Fruit fly (Drosophila melanogaster) whole organism, embryonic: ENCODE results near the gene CG10431.
A peak's percentile ranks its signal among the peaks of the same experiment; 100 is the strongest.

Experiments used
- CG11093 ChIP-seq: fragments of 200-800 bp; sonication (Bioruptor generic); IDR thresholded peaks from 3 replicates; pipeline ENCODE4 v1.3.6; 2022; ENCODE audit warnings: missing biosample characterization, missing genetic modification characterization
- CG16815 ChIP-seq: fragments of 200-800 bp; sonication (Bioruptor generic); optimal IDR thresholded peaks from 3 replicates; lab custom pipeline; 2017; ENCODE audit warnings: missing biosample characterization, mild to moderate bottlenecking, missing genetic modification characterization
- CG2116 ChIP-seq: fragments of 200-800 bp; sonication (Bioruptor generic); optimal IDR thresholded peaks from 3 replicates; lab custom pipeline; 2018; ENCODE audit warnings: missing biosample characterization, mild to moderate bottlenecking, missing genetic modification characterization
- CG31224 ChIP-seq: fragments of 200-800 bp; sonication (Bioruptor generic); IDR thresholded peaks from 2 replicates; pipeline ENCODE4 v1.3.6; 2022; ENCODE audit warnings: missing biosample characterization, missing genetic modification characterization
- CG4617 ChIP-seq: fragments of 200-800 bp; sonication (Bioruptor generic); optimal IDR thresholded peaks from 3 replicates; lab custom pipeline; 2016; ENCODE audit warnings: missing biosample characterization, missing genetic modification characterization, borderline replicate concordance
- CG7987 ChIP-seq: fragments of 200-800 bp; sonication (Bioruptor generic); optimal IDR thresholded peaks from 2 replicates; lab custom pipeline; 2018; ENCODE audit warnings: missing biosample characterization, mild to moderate bottlenecking, missing genetic modification characterization, moderate library complexity
- CG8388 ChIP-seq: fragments of 200-800 bp; sonication (Bioruptor generic); optimal IDR thresholded peaks from 2 replicates; lab custom pipeline; 2019; ENCODE audit warnings: missing biosample characterization, mild to moderate bottlenecking, missing genetic modification characterization, moderate library complexity
- CG8944 ChIP-seq: fragments of 200-800 bp; sonication (Bioruptor generic); optimal IDR thresholded peaks from 3 replicates; lab custom pipeline; 2016; ENCODE audit warnings: missing biosample characterization, missing genetic modification characterization
- CG9727 ChIP-seq: fragments of 200-800 bp; sonication (Bioruptor generic); optimal IDR thresholded peaks from 3 replicates; lab custom pipeline; 2017; ENCODE audit warnings: missing biosample characterization, mild to moderate bottlenecking, missing genetic modification characterization
- CG9797 ChIP-seq: fragments of 200-800 bp; sonication (Bioruptor generic); optimal IDR thresholded peaks from 3 replicates; lab custom pipeline; 2018; ENCODE audit warnings: missing biosample characterization, mild to moderate bottlenecking, missing genetic modification characterization
- Dek ChIP-seq: fragments of 200-800 bp; sonication (Bioruptor generic); optimal IDR thresholded peaks from 3 replicates; lab custom pipeline; 2019; ENCODE audit warnings: missing biosample characterization, mild to moderate bottlenecking, missing genetic modification characterization, moderate library complexity
- Dip2 ChIP-seq: fragments of 200-800 bp; sonication (Bioruptor generic); IDR thresholded peaks from 2 replicates; pipeline ENCODE4 v1.3.6; 2022; ENCODE audit warnings: missing biosample characterization, missing genetic modification characterization
- Dll ChIP-seq: fragments of 200-800 bp; sonication (Bioruptor generic); IDR thresholded peaks from 4 replicates; pipeline ENCODE4 v1.3.6; 2022; ENCODE audit warnings: missing biosample characterization, missing genetic modification characterization; ENCODE audit not compliant: partially characterized antibody
- Drgx ChIP-seq: fragments of 200-800 bp; sonication (Bioruptor generic); IDR thresholded peaks from 2 replicates; pipeline ENCODE4 v1.3.6; 2022; ENCODE audit warnings: missing biosample characterization, missing genetic modification characterization
- Fer1 ChIP-seq: fragments of 200-800 bp; sonication (Bioruptor generic); optimal IDR thresholded peaks from 2 replicates; lab custom pipeline; 2017; ENCODE audit warnings: missing biosample characterization, mild to moderate bottlenecking, missing genetic modification characterization
- H15 ChIP-seq: fragments of 200-800 bp; sonication (Bioruptor generic); IDR thresholded peaks from 3 replicates; pipeline ENCODE4 v1.3.6; 2022; ENCODE audit warnings: missing biosample characterization, missing genetic modification characterization
- H2.0 ChIP-seq: fragments of 200-800 bp; sonication (Bioruptor generic); IDR thresholded peaks from 2 replicates; pipeline ENCODE4 v1.3.6; 2022; ENCODE audit warnings: missing biosample characterization, missing genetic modification characterization
- Hsf ChIP-seq: fragments of 200-800 bp; sonication (Bioruptor generic); optimal IDR thresholded peaks from 3 replicates; lab custom pipeline; 2016; ENCODE audit warnings: missing biosample characterization, missing genetic modification characterization
- Max ChIP-seq: fragments of 200-800 bp; sonication (Bioruptor generic); optimal IDR thresholded peaks from 2 replicates; lab custom pipeline; 2016; ENCODE audit warnings: missing biosample characterization, mild to moderate bottlenecking, missing genetic modification characterization
- Mrtf ChIP-seq: fragments of 200-800 bp; sonication (Bioruptor generic); IDR thresholded peaks from 3 replicates; pipeline ENCODE4 v1.3.6; 2022; ENCODE audit warnings: missing biosample characterization, missing genetic modification characterization
- NC2β ChIP-seq: fragments of 200-800 bp; sonication (Bioruptor generic); optimal IDR thresholded peaks from 2 replicates; lab custom pipeline; 2016; ENCODE audit warnings: missing biosample characterization, missing genetic modification characterization
- Neu2 ChIP-seq: fragments of 200-800 bp; sonication (Bioruptor generic); optimal IDR thresholded peaks from 3 replicates; lab custom pipeline; 2016; ENCODE audit warnings: missing biosample characterization, missing genetic modification characterization, borderline replicate concordance
- Nf-YA ChIP-seq: fragments of 200-800 bp; sonication (Bioruptor generic); IDR thresholded peaks from 2 replicates; pipeline ENCODE4 v1.3.6; 2022; ENCODE audit warnings: missing biosample characterization, missing genetic modification characterization
- Optix ChIP-seq: fragments of 200-800 bp; sonication (Bioruptor generic); IDR thresholded peaks from 3 replicates; pipeline ENCODE4 v1.3.6; 2022; ENCODE audit warnings: missing biosample characterization, missing genetic modification characterization
- PHDP ChIP-seq: fragments of 200-800 bp; sonication (Bioruptor generic); optimal IDR thresholded peaks from 3 replicates; lab custom pipeline; 2018; ENCODE audit warnings: missing biosample characterization, mild to moderate bottlenecking, missing genetic modification characterization, moderate library complexity
- Poxn ChIP-seq: fragments of 200-800 bp; sonication (Bioruptor generic); IDR thresholded peaks from 2 replicates; pipeline ENCODE4 v1.3.6; 2022; ENCODE audit warnings: missing biosample characterization, missing genetic modification characterization
- Side ChIP-seq: fragments of 200-800 bp; sonication (Bioruptor generic); optimal IDR thresholded peaks from 2 replicates; lab custom pipeline; 2016; ENCODE audit warnings: missing biosample characterization, missing genetic modification characterization
- Tbp ChIP-seq: fragments of >200 bp; optimal IDR thresholded peaks from 2 replicates; lab custom pipeline; 2018; ENCODE audit warnings: missing biosample characterization, missing genetic modification characterization
- YL-1 ChIP-seq: fragments of 200-800 bp; sonication (Bioruptor generic); optimal IDR thresholded peaks from 3 replicates; lab custom pipeline; 2017; ENCODE audit warnings: missing biosample characterization, mild to moderate bottlenecking, missing genetic modification characterization
- bbx ChIP-seq: fragments of 200-800 bp; sonication (Bioruptor generic); IDR thresholded peaks from 2 replicates; pipeline ENCODE4 v1.3.6; 2022; ENCODE audit warnings: missing biosample characterization, missing genetic modification characterization; ENCODE audit not compliant: partially characterized antibody
- da ChIP-seq: fragments of 200-800 bp; sonication (Bioruptor generic); optimal IDR thresholded peaks from 2 replicates; lab custom pipeline; 2016; ENCODE audit warnings: missing biosample characterization, missing genetic modification characterization
- dati ChIP-seq: fragments of 200-800 bp; sonication (Bioruptor generic); IDR thresholded peaks from 2 replicates; pipeline ENCODE4 v1.3.6; 2022; ENCODE audit warnings: missing biosample characterization, missing genetic modification characterization
- emc ChIP-seq: fragments of 200-800 bp; sonication (Bioruptor generic); optimal IDR thresholded peaks from 2 replicates; lab custom pipeline; 2016; ENCODE audit warnings: missing biosample characterization, missing genetic modification characterization
- exex ChIP-seq: fragments of 200-800 bp; sonication (Bioruptor generic); optimal IDR thresholded peaks from 4 replicates; lab custom pipeline; 2018; ENCODE audit warnings: missing biosample characterization, mild to moderate bottlenecking, missing genetic modification characterization, moderate library complexity
- gcm2 ChIP-seq: fragments of 200-800 bp; sonication (Bioruptor generic); optimal IDR thresholded peaks from 2 replicates; lab custom pipeline; 2016; ENCODE audit warnings: missing biosample characterization, missing genetic modification characterization
- grau ChIP-seq: fragments of 200-800 bp; optimal IDR thresholded peaks from 3 replicates; lab custom pipeline; 2019; ENCODE audit warnings: missing biosample characterization, mild to moderate bottlenecking, missing genetic modification characterization, moderate library complexity
- hb ChIP-seq: fragments of 200-800 bp; sonication (Bioruptor generic); IDR thresholded peaks from 3 replicates; pipeline ENCODE4 v1.3.6; 2022; ENCODE audit warnings: missing biosample characterization, missing genetic modification characterization; ENCODE audit not compliant: partially characterized antibody
- hth ChIP-seq: fragments of >200 bp; optimal IDR thresholded peaks from 2 replicates; lab custom pipeline; 2017; ENCODE audit warnings: inconsistent platforms
- klu ChIP-seq: fragments of 200-800 bp; sonication (Bioruptor generic); IDR thresholded peaks from 2 replicates; pipeline ENCODE4 v1.3.6; 2022; ENCODE audit warnings: missing biosample characterization, missing genetic modification characterization
- nau ChIP-seq: fragments of 200-800 bp; sonication (Bioruptor generic); optimal IDR thresholded peaks from 3 replicates; lab custom pipeline; 2017; ENCODE audit warnings: missing biosample characterization, mild to moderate bottlenecking, missing genetic modification characterization, missing genetic modification reagents
- nom ChIP-seq: fragments of 200-800 bp; sonication (Bioruptor generic); optimal IDR thresholded peaks from 2 replicates; lab custom pipeline; 2017; ENCODE audit warnings: missing biosample characterization, missing genetic modification characterization, mild to moderate bottlenecking, moderate library complexity, missing genetic modification reagents
- odd ChIP-seq: fragments of 200-800 bp; sonication (Bioruptor generic); optimal IDR thresholded peaks from 2 replicates; lab custom pipeline; 2017; ENCODE audit warnings: missing biosample characterization, mild to moderate bottlenecking, missing genetic modification characterization
- phol ChIP-seq: fragments of 200-800 bp; sonication (Bioruptor generic); optimal IDR thresholded peaks from 3 replicates; lab custom pipeline; 2018; ENCODE audit warnings: missing biosample characterization, mild to moderate bottlenecking, missing genetic modification characterization, moderate library complexity
- ranshi ChIP-seq: fragments of 200-800 bp; sonication (Bioruptor generic); IDR thresholded peaks from 2 replicates; pipeline ENCODE4 v1.3.6; 2022; ENCODE audit warnings: missing biosample characterization, missing genetic modification characterization
- sim ChIP-seq: fragments of 200-800 bp; sonication (Bioruptor generic); IDR thresholded peaks from 2 replicates; pipeline ENCODE4 v1.3.6; 2022; ENCODE audit warnings: missing biosample characterization, missing genetic modification characterization
- slbo ChIP-seq: fragments of 200-800 bp; sonication (Bioruptor generic); IDR thresholded peaks from 2 replicates; pipeline ENCODE4 v1.3.6; 2022; ENCODE audit warnings: missing biosample characterization, missing genetic modification characterization
- sna ChIP-seq: fragments of 200-800 bp; sonication (Bioruptor generic); IDR thresholded peaks from 2 replicates; pipeline ENCODE4 v1.3.6; 2022; ENCODE audit warnings: missing biosample characterization, missing genetic modification characterization; ENCODE audit not compliant: partially characterized antibody
- stwl ChIP-seq: fragments of 200-800 bp; sonication (Bioruptor generic); optimal IDR thresholded peaks from 3 replicates; lab custom pipeline; 2018; ENCODE audit warnings: missing biosample characterization, mild to moderate bottlenecking, missing genetic modification characterization, moderate library complexity
- zen2 ChIP-seq: fragments of 200-800 bp; sonication (Bioruptor generic); IDR thresholded peaks from 3 replicates; pipeline ENCODE4 v1.3.6; 2022; ENCODE audit warnings: missing biosample characterization, missing genetic modification characterization; ENCODE audit not compliant: partially characterized antibody

The CG10431 gene

DNA sequence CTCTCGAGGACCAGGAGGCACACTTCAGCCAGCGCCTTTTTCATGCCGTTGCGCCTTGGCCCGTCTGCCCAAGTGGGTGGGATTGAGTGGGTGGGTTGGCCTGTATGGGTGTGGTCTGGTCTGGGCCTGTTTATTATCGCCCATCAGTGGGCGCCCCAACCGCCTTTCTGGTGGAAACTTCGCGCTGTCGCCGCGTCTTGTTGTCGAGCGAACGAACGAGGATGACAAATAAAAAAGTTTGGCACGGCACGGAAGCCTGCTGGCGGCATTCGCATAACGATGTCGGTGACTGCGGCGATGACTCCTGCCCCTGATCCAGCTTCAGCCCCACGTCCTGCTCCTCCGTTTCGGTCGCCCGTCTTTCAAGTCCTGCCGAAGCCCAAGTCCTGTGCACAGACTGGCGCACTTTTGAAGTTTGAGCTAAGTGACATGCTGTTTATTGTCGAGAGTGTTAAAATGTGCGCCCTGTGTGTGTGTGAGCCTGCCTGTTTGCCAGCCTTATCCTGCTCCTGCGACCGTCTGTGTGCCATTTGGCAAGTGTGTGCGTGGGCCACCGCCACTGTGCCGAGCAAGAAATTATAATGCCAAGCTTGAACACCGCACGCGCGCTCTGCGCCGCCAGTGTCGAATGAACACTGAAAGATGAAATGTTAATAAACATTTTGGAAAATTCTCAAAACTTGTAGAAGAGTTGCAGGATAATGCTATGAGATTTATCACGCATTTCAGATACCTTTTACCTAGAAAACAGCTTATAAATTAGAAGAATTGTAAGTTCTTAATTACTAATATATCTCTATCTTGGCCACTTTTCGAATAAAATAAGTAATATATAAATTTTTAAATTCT is 39.7 kb downstream of the CG10431 start (continued):
- TF ChIP-seq grau (tag; lab: Kevin White, UChicago) (peak; percentile 85), hth (no peak), zen2 (GFP tag; lab: Robert Waterston, UW) (no peak), Max (GFP tag; lab: Kevin White, UChicago) (peak; percentile 36), CG9727 (GFP tag; lab: Kevin White, UChicago) (peak; percentile 77), CG8388 (GFP tag; lab: Kevin White, UChicago) (peak; percentile 59), Neu2 (no peak), slbo (GFP tag; lab: Robert Waterston, UW) (peak; percentile 58), CG8944 (no peak), sim (GFP tag; lab: Robert Waterston, UW) (no peak), stwl (tag; lab: Kevin White, UChicago) (no peak), Dek (tag; lab: Kevin White, UChicago) (peak; percentile 74), Drgx (peak; percentile 9; the same call in 1 of the 2 replicates), CG4617 (no peak), Tbp (GFP tag; lab: Kevin White, UChicago) (no peak), H15 (0 out of 3 replicates have a peak, but pooled peaks have one; percentile 16), emc (no peak), Optix (GFP tag; lab: Robert Waterston, UW) (no peak), dati (GFP tag; lab: Robert Waterston, UW) (no peak), CG2116 (peak; percentile 24), CG31224 (GFP tag; lab: Robert Waterston, UW) (peak; percentile 51; the same call in 1 of the 2 replicates), sna (GFP tag; lab: Robert Waterston, UW) (no peak), nau (GFP tag; lab: Kevin White, UChicago) (peak; percentile 56), H2.0 (GFP tag; lab: Robert Waterston, UW) (0 out of 2 replicates have a peak, but pooled peaks have one; percentile 29), ranshi (peak; percentile 51; the same call in 1 of the 2 replicates), Nf-YA (GFP tag; lab: Robert Waterston, UW) (no peak), Side (no peak), CG9797 (GFP tag; lab: Kevin White, UChicago) (no peak), CG16815 (peak; percentile 52), Poxn (GFP tag; lab: Robert Waterston, UW) (no peak), hb (GFP tag; lab: Robert Waterston, UW) (no peak), odd (GFP tag; lab: Kevin White, UChicago) (peak; percentile 78), Hsf (GFP tag; lab: Kevin White, UChicago) (peak; percentile 29), PHDP (peak; percentile 81), exex (tag; lab: Kevin White, UChicago) (peak; percentile 45), Dip2 (GFP tag; lab: Robert Waterston, UW) (no peak), NC2β (GFP tag; lab: Kevin White, UChicago) (no peak), YL-1 (GFP tag; lab: Kevin White, UChicago) (peak; percentile 6), gcm2 (no peak), klu (no peak), Fer1 (GFP tag; lab: Kevin White, UChicago) (peak; percentile 91), Mrtf (GFP tag; lab: Robert Waterston, UW) (0 out of 3 replicates have a peak, but pooled peaks have one; percentile 30), nom (GFP tag; lab: Kevin White, UChicago) (peak; percentile 18), CG7987 (no peak), phol (peak; percentile 77), bbx (GFP tag; lab: Robert Waterston, UW) (no peak), CG11093 (GFP tag; lab: Robert Waterston, UW) (0 out of 3 replicates have a peak, but pooled peaks have one; percentile 34), Dll (GFP tag; lab: Robert Waterston, UW) (no peak), da (GFP tag; lab: Kevin White, UChicago) (no peak)
